Worm (Caenorhabditis elegans) whole organism, midembryonic: Measurements from ENCODE around the gene fbxb-65.
"Not testable (repeated sequence)": the region's sequence is repeated elsewhere in the genome, so short reads cannot be mapped to it uniquely, and the experiment has no call there.

ENCODE experiments used
- T22C8.4 ChIP-seq: fragments of 200-800 bp; sonication (Bioruptor generic); IDR thresholded peaks from 2 replicates; pipeline ENCODE4 v1.3.6; 2022; ENCODE audit warnings: missing genetic modification characterization, missing compliant biosample characterization
- cog-1 ChIP-seq: sonication (generic microtip); optimal IDR thresholded peaks from 2 replicates; lab custom pipeline; 2016; ENCODE audit warnings: missing genetic modification characterization, missing compliant biosample characterization
- flt-1 ChIP-seq: fragments of 200-800 bp; sonication (Bioruptor generic); IDR thresholded peaks from 2 replicates; pipeline ENCODE4 v1.3.6; 2022; ENCODE audit warnings: missing genetic modification characterization, missing compliant biosample characterization
- klf-2 ChIP-seq: fragments of 200-800 bp; sonication (Bioruptor generic); conservative IDR thresholded peaks from 2 replicates; pipeline ENCODE4 v1.3.6; 2022; ENCODE audit warnings: missing genetic modification reagents, missing genetic modification characterization, missing compliant biosample characterization
- med-1 ChIP-seq: sonication (generic microtip); optimal IDR thresholded peaks from 2 replicates; lab custom pipeline; 2017; ENCODE audit warnings: missing genetic modification characterization, mild to moderate bottlenecking, missing compliant biosample characterization, antibody characterized with exemption, missing genetic modification reagents; ENCODE audit not compliant: insufficient read depth
- ref-1 ChIP-seq: fragments of 200-800 bp; sonication (Bioruptor generic); conservative IDR thresholded peaks from 2 replicates; pipeline ENCODE4 v1.3.6; 2022; ENCODE audit warnings: missing genetic modification reagents, missing genetic modification characterization, missing compliant biosample characterization
- tab-1 ChIP-seq: fragments of 200-800 bp; sonication (Bioruptor generic); IDR thresholded peaks from 2 replicates; pipeline ENCODE4 v1.3.6; 2022; ENCODE audit warnings: missing genetic modification characterization, missing compliant biosample characterization
- ztf-23 ChIP-seq: fragments of 200-800 bp; sonication (Bioruptor generic); IDR thresholded peaks from 2 replicates; pipeline ENCODE4 v1.3.6; 2022; ENCODE audit warnings: missing genetic modification reagents, missing genetic modification characterization, missing compliant biosample characterization
- ztf-29 ChIP-seq: fragments of 200-800 bp; sonication (Bioruptor generic); IDR thresholded peaks from 2 replicates; pipeline ENCODE4 v1.3.6; 2022; ENCODE audit warnings: missing genetic modification reagents, missing genetic modification characterization, missing compliant biosample characterization

The fbxb-65 gene

ce11 chrV:19303589-19304174 lies 25.7 kb upstream of the fbxb-65 start, which contains the start of the genes fbxb-63 and fbxb-61:
TSS of gene fbxb-63 (minus strand) at chrV:19303730.
TSS of gene fbxb-61 (plus strand) at chrV:19304124.
- no peak for TF ChIP-seq flt-1 (GFP tag; lab: Robert Waterston, UW)
- TF ChIP-seq ztf-23 = no peak
- TF ChIP-seq cog-1 = no peak
- peak; percentile 63; the same call in 1 of the 2 replicates for TF ChIP-seq T22C8.4 (GFP tag; lab: Robert Waterston, UW)
- TF ChIP-seq klf-2 (GFP tag; lab: Robert Waterston, UW) = no peak
- no peak for TF ChIP-seq ref-1
- no peak for TF ChIP-seq ztf-29
- TF ChIP-seq med-1 (GFP tag; lab: Kevin White, UChicago) = no peak

ce11 chrV:19306906-19307305 lies 22.5 kb upstream of the fbxb-65 start, which contains the start of gene F55C9.15:
TSS of gene F55C9.15 (minus strand) at chrV:19307006.
- TF ChIP-seq ztf-23 (no peak), T22C8.4 (GFP tag; lab: Robert Waterston, UW) (no peak)

- TF ChIP-seq T22C8.4 (GFP tag; lab: Robert Waterston, UW) (no peak), ztf-23 (no peak), ztf-29 (no peak), tab-1 (GFP tag; lab: Robert Waterston, UW) (no peak), cog-1 (no peak), ref-1 (no peak)
Observed at ce11 chrV:19308137-19308536, 21.2 kb upstream of the fbxb-65 start.

ce11 chrV:19309591-19309990 lies 19.8 kb upstream of the fbxb-65 start, which contains the start of gene F55C9.11:
TSS of gene F55C9.11 (minus strand) at chrV:19309691.
- TF ChIP-seq flt-1 (GFP tag; lab: Robert Waterston, UW) = no peak
- TF ChIP-seq T22C8.4 (GFP tag; lab: Robert Waterston, UW) = peak; percentile 30; the same call in 1 of the 2 replicates
- no peak for TF ChIP-seq klf-2 (GFP tag; lab: Robert Waterston, UW)
- no peak for TF ChIP-seq tab-1 (GFP tag; lab: Robert Waterston, UW)

ce11 chrV:19311391-19311790 lies 18.0 kb upstream of the fbxb-65 start, which contains the start of gene C43D7.8:
TSS of gene C43D7.8 (minus strand) at chrV:19311491.
- TF ChIP-seq cog-1 (no peak), ztf-23 (no peak), tab-1 (GFP tag; lab: Robert Waterston, UW) (no peak), flt-1 (GFP tag; lab: Robert Waterston, UW) (no peak), med-1 (GFP tag; lab: Kevin White, UChicago) (no peak), T22C8.4 (GFP tag; lab: Robert Waterston, UW) (no peak), ref-1 (no peak), ztf-29 (no peak), klf-2 (GFP tag; lab: Robert Waterston, UW) (no peak)

- 0 out of 2 replicates have a peak, but pooled peaks have one; percentile 33 for TF ChIP-seq T22C8.4 (GFP tag; lab: Robert Waterston, UW)
- TF ChIP-seq tab-1 (GFP tag; lab: Robert Waterston, UW) = no peak
Observed at ce11 chrV:19312975-19313374, 16.4 kb upstream of the fbxb-65 start, which contains the start of gene fbxb-64. TSS of gene fbxb-64 (plus strand) at chrV:19313275.

- not testable (repeated sequence) for TF ChIP-seq T22C8.4 (GFP tag; lab: Robert Waterston, UW); ref-1; ztf-23
Observed at ce11 chrV:19317058-19317457, 12.3 kb upstream of the fbxb-65 start, which contains the start of gene srh-208. TSS of gene srh-208 (plus strand) at chrV:19317358.

ce11 chrV:19319460-19319995 lies 9.8 kb upstream of the fbxb-65 start, which contains the start of gene C43D7.7:
TSS of gene C43D7.7 (minus strand) at chrV:19319510.
- no peak for TF ChIP-seq klf-2 (GFP tag; lab: Robert Waterston, UW)
- TF ChIP-seq tab-1 (GFP tag; lab: Robert Waterston, UW) = no peak
- TF ChIP-seq flt-1 (GFP tag; lab: Robert Waterston, UW) = no peak
- no peak for TF ChIP-seq cog-1
- no peak for TF ChIP-seq med-1 (GFP tag; lab: Kevin White, UChicago)
- TF ChIP-seq T22C8.4 (GFP tag; lab: Robert Waterston, UW) = no peak
- no peak for TF ChIP-seq ztf-23
- TF ChIP-seq ztf-29 = no peak
- no peak for TF ChIP-seq ref-1

- TF ChIP-seq flt-1 (GFP tag; lab: Robert Waterston, UW) (no peak), tab-1 (GFP tag; lab: Robert Waterston, UW) (no peak), ztf-23 (no peak), ztf-29 (no peak), ref-1 (no peak), cog-1 (no peak), T22C8.4 (GFP tag; lab: Robert Waterston, UW) (no peak), klf-2 (GFP tag; lab: Robert Waterston, UW) (no peak), med-1 (GFP tag; lab: Kevin White, UChicago) (no peak)
Observed at ce11 chrV:19320385-19320784, 9.0 kb upstream of the fbxb-65 start, which contains the start of gene sdz-6. TSS of gene sdz-6 (plus strand) at chrV:19320613.

ce11 chrV:19322387-19322786 lies 7.0 kb upstream of the fbxb-65 start, which contains the start of gene C43D7.4:
TSS of gene C43D7.4 (minus strand) at chrV:19322487.
- TF ChIP-seq ref-1 (no peak), tab-1 (GFP tag; lab: Robert Waterston, UW) (no peak), T22C8.4 (GFP tag; lab: Robert Waterston, UW) (no peak), ztf-29 (no peak), flt-1 (GFP tag; lab: Robert Waterston, UW) (no peak), med-1 (GFP tag; lab: Kevin White, UChicago) (no peak), ztf-23 (no peak)
